Fruit fly (Drosophila melanogaster): ENCODE measurements around the gene Hsp70Ab.

DNA sequence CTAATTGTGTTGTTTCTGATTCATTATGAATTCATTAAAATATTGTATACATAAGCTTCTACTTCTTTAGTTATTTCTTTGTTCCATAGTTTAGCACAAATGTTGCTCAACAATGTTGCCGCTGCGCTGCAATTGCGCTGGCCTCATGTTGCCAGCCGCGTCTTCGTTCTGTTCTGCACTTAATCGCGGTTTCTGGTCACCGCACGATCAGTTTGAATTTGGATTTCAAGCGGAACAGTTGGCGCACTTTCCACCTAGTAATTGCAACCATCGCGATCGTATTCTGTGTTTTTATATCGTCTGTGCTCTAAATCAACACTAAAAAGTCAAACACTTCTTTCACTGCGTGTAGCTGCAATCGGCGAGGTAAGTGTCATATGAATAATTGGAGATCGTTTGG is 40.7 kb downstream of the Hsp70Ab start, which contains the start of gene Ect3:
- TF ChIP-seq cic (GFP tag; optimal IDR thresholded peaks at IDR 0.05): no peak
- TF ChIP-seq Clk (GFP tag; optimal IDR thresholded peaks at IDR 0.05): no peak
- no peak for TF ChIP-seq Mnt (GFP tag; optimal IDR thresholded peaks at IDR 0.05)
- TF ChIP-seq kay (GFP tag; ENCODE audit: borderline replicate concordance): no peak

Measured in whole organism, adult.